Worm (Caenorhabditis elegans): ENCODE data around the gene K08D8.7.

ce11 chrIV:12870315-12870714, 26.3 kb upstream of the K08D8.7 start:
- no peak for TF ChIP-seq blmp-1 (tag; optimal IDR thresholded peaks at IDR 0.05; ENCODE audit: insufficient read depth)
- no peak for TF ChIP-seq unc-55 (GFP tag; optimal IDR thresholded peaks at IDR 0.05)
- no peak for TF ChIP-seq F13H6.1 (tag; optimal IDR thresholded peaks at IDR 0.05)
- no peak for TF ChIP-seq dmd-4 (tag; optimal IDR thresholded peaks at IDR 0.05)
- TF ChIP-seq nhr-11 (tag; optimal IDR thresholded peaks at IDR 0.05) = no peak
- no peak for TF ChIP-seq mdl-1 (tag; optimal IDR thresholded peaks at IDR 0.05)
- TF ChIP-seq nhr-12 (tag; optimal IDR thresholded peaks at IDR 0.05) = no peak
- no peak for TF ChIP-seq nhr-10 (tag; optimal IDR thresholded peaks at IDR 0.05)
- no peak for TF ChIP-seq Y55F3AM.14 (GFP tag; optimal IDR thresholded peaks at IDR 0.05)
- no peak for TF ChIP-seq nhr-237 (tag; optimal IDR thresholded peaks at IDR 0.05)
- TF ChIP-seq ama-1 (optimal IDR thresholded peaks at IDR 0.05) = no peak

Measured in whole organism, L2 larva.